Fruit fly (Drosophila melanogaster) whole organism, prepupa: ENCODE results near the gene CG32264.

Experiments
- Blimp-1 ChIP-seq: fragments of 200-800 bp; sonication (Bioruptor generic); optimal IDR thresholded peaks from 3 replicates; lab custom pipeline; 2017; ENCODE audit warnings: missing biosample characterization, missing genetic modification characterization, mild to moderate bottlenecking, moderate library complexity, missing genetic modification reagents
- CG10631 ChIP-seq: fragments of 200-800 bp; sonication (Bioruptor generic); optimal IDR thresholded peaks from 2 replicates; lab custom pipeline; 2016; ENCODE audit warnings: missing biosample characterization, missing genetic modification characterization
- CG11294 ChIP-seq: fragments of 200-800 bp; sonication (Bioruptor generic); IDR thresholded peaks from 2 replicates; pipeline ENCODE4 v1.3.6; 2022; ENCODE audit warnings: missing biosample characterization, missing genetic modification characterization
- CG11762 ChIP-seq: fragments of 200-800 bp; sonication (Bioruptor generic); optimal IDR thresholded peaks from 3 replicates; lab custom pipeline; 2016; ENCODE audit warnings: missing biosample characterization, missing genetic modification characterization; ENCODE audit not compliant: insufficient read depth
- CG15336 ChIP-seq: fragments of 200-800 bp; sonication (Bioruptor generic); IDR thresholded peaks from 2 replicates; pipeline ENCODE4 v1.3.6; 2022; ENCODE audit warnings: missing biosample characterization, missing genetic modification characterization
- CG1621 ChIP-seq: fragments of 200-800 bp; sonication (Bioruptor generic); optimal IDR thresholded peaks from 3 replicates; lab custom pipeline; 2018; ENCODE audit warnings: missing biosample characterization, mild to moderate bottlenecking, missing genetic modification characterization
- CG3032 ChIP-seq: fragments of 200-800 bp; optimal IDR thresholded peaks from 2 replicates; lab custom pipeline; 2019; ENCODE audit warnings: missing biosample characterization, mild to moderate bottlenecking, missing genetic modification characterization, moderate library complexity
- CG31627 ChIP-seq: fragments of 200-800 bp; sonication (Bioruptor generic); optimal IDR thresholded peaks from 3 replicates; lab custom pipeline; 2016; ENCODE audit warnings: missing biosample characterization, missing genetic modification characterization
- CG32006 ChIP-seq: fragments of 200-800 bp; sonication (Bioruptor generic); optimal IDR thresholded peaks from 3 replicates; lab custom pipeline; 2017; ENCODE audit warnings: missing biosample characterization, mild to moderate bottlenecking, missing genetic modification characterization
- CG3919 ChIP-seq: fragments of 200-800 bp; sonication (Bioruptor generic); optimal IDR thresholded peaks from 3 replicates; lab custom pipeline; 2016; ENCODE audit warnings: missing biosample characterization, missing genetic modification characterization
- CG4318 ChIP-seq: fragments of 200-800 bp; sonication (Bioruptor generic); optimal IDR thresholded peaks from 3 replicates; lab custom pipeline; 2017; ENCODE audit warnings: missing biosample characterization, mild to moderate bottlenecking, missing genetic modification characterization
- CG6163 ChIP-seq: fragments of 200-800 bp; sonication (Bioruptor generic); IDR thresholded peaks from 3 replicates; pipeline ENCODE4 v1.3.6; 2022; ENCODE audit warnings: missing biosample characterization, missing genetic modification characterization
- CG6854 ChIP-seq: fragments of 200-800 bp; sonication (Bioruptor generic); optimal IDR thresholded peaks from 2 replicates; lab custom pipeline; 2017; ENCODE audit warnings: missing biosample characterization, mild to moderate bottlenecking, missing genetic modification characterization
- CG7368 ChIP-seq: fragments of 200-800 bp; sonication (Bioruptor generic); optimal IDR thresholded peaks from 3 replicates; lab custom pipeline; 2016; ENCODE audit warnings: missing biosample characterization, missing genetic modification characterization
- CG8119 ChIP-seq: fragments of 200-800 bp; sonication (Bioruptor generic); IDR thresholded peaks from 3 replicates; pipeline ENCODE4 v1.3.6; 2022; ENCODE audit warnings: missing biosample characterization, missing genetic modification characterization
- CG9139 ChIP-seq: fragments of 200-800 bp; sonication (Bioruptor generic); optimal IDR thresholded peaks from 3 replicates; lab custom pipeline; 2017; ENCODE audit warnings: missing biosample characterization, mild to moderate bottlenecking, missing genetic modification characterization
- Eip75B ChIP-seq: fragments of 200-800 bp; sonication (Bioruptor generic); optimal IDR thresholded peaks from 3 replicates; lab custom pipeline; 2016; ENCODE audit warnings: missing biosample characterization, missing genetic modification characterization
- Eip78C ChIP-seq: fragments of 200-800 bp; sonication (Bioruptor generic); peaks from one replicate; lab custom pipeline; 2016; ENCODE audit warnings: missing biosample characterization, missing genetic modification characterization
- Ets21C ChIP-seq: fragments of 200-800 bp; sonication (Bioruptor generic); optimal IDR thresholded peaks from 3 replicates; lab custom pipeline; 2016; ENCODE audit warnings: missing biosample characterization, missing genetic modification characterization
- Gug ChIP-seq: fragments of 200-800 bp; sonication (Bioruptor generic); IDR thresholded peaks from 2 replicates; pipeline ENCODE4 v1.3.6; 2022; ENCODE audit warnings: missing biosample characterization, missing genetic modification characterization
- Hr38 ChIP-seq: sonication (Bioruptor generic); optimal IDR thresholded peaks from 2 replicates; lab custom pipeline; 2016; ENCODE audit warnings: missing biosample characterization, missing genetic modification characterization
- Hr39 ChIP-seq: fragments of 200-800 bp; sonication (Bioruptor generic); optimal IDR thresholded peaks from 2 replicates; lab custom pipeline; 2016; ENCODE audit warnings: missing biosample characterization, missing genetic modification characterization
- Met ChIP-seq: fragments of 200-800 bp; sonication (Bioruptor generic); optimal IDR thresholded peaks from 3 replicates; lab custom pipeline; 2016; ENCODE audit warnings: missing biosample characterization, missing genetic modification characterization
- OdsH ChIP-seq: fragments of 200-800 bp; sonication (Bioruptor generic); optimal IDR thresholded peaks from 3 replicates; lab custom pipeline; 2016; ENCODE audit warnings: missing biosample characterization, missing genetic modification characterization
- Smox ChIP-seq: fragments of 200-800 bp; sonication (Bioruptor generic); optimal IDR thresholded peaks from 3 replicates; lab custom pipeline; 2016; ENCODE audit warnings: missing biosample characterization, missing genetic modification characterization
- Sox102F ChIP-seq: fragments of 200-800 bp; sonication (Bioruptor generic); optimal IDR thresholded peaks from 2 replicates; lab custom pipeline; 2016; ENCODE audit warnings: missing biosample characterization, mild to moderate bottlenecking, missing genetic modification characterization
- achi ChIP-seq: fragments of 200-800 bp; sonication (Bioruptor generic); optimal IDR thresholded peaks from 3 replicates; lab custom pipeline; 2016; ENCODE audit warnings: missing biosample characterization, missing genetic modification characterization
- acj6 ChIP-seq: fragments of 200-800 bp; sonication (Bioruptor generic); optimal IDR thresholded peaks from 3 replicates; lab custom pipeline; 2016; ENCODE audit warnings: missing biosample characterization, missing genetic modification characterization
- dac ChIP-seq: fragments of 200-800 bp; sonication (Bioruptor generic); optimal IDR thresholded peaks from 2 replicates; lab custom pipeline; 2017; ENCODE audit warnings: missing biosample characterization, mild to moderate bottlenecking, missing genetic modification characterization
- eg ChIP-seq: fragments of 200-800 bp; sonication (Bioruptor generic); IDR thresholded peaks from 3 replicates; pipeline ENCODE4 v1.3.6; 2022; ENCODE audit warnings: missing biosample characterization, missing genetic modification characterization
- esn ChIP-seq: fragments of 200-800 bp; sonication (Bioruptor generic); optimal IDR thresholded peaks from 2 replicates; lab custom pipeline; 2016; ENCODE audit warnings: missing biosample characterization, mild to moderate bottlenecking, missing genetic modification characterization, moderate library complexity
- fd59A ChIP-seq: fragments of 200-800 bp; sonication (Bioruptor generic); optimal IDR thresholded peaks from 2 replicates; lab custom pipeline; 2017; ENCODE audit warnings: missing biosample characterization, mild to moderate bottlenecking, missing genetic modification characterization, missing genetic modification reagents
- fkh ChIP-seq: fragments of 200-800 bp; sonication (Bioruptor generic); optimal IDR thresholded peaks from 3 replicates; lab custom pipeline; 2017; ENCODE audit warnings: missing biosample characterization, mild to moderate bottlenecking, missing genetic modification characterization, moderate library complexity
- lz ChIP-seq: fragments of 200-800 bp; sonication (Bioruptor generic); optimal IDR thresholded peaks from 3 replicates; lab custom pipeline; 2016; ENCODE audit warnings: missing biosample characterization, missing genetic modification characterization
- net ChIP-seq: fragments of 200-800 bp; sonication (Bioruptor generic); optimal IDR thresholded peaks from 3 replicates; lab custom pipeline; 2016; ENCODE audit warnings: missing biosample characterization, missing genetic modification characterization
- pdm3 ChIP-seq: fragments of 200-800 bp; sonication (Bioruptor generic); optimal IDR thresholded peaks from 3 replicates; lab custom pipeline; 2016; ENCODE audit warnings: missing biosample characterization, missing genetic modification characterization
- spab ChIP-seq: fragments of 200-800 bp; sonication (Bioruptor generic); optimal IDR thresholded peaks from 2 replicates; lab custom pipeline; 2017; ENCODE audit warnings: missing biosample characterization, mild to moderate bottlenecking, missing genetic modification characterization, missing genetic modification reagents
- ss ChIP-seq, 2 experiments: fragments of 200-800 bp; sonication (Bioruptor generic); optimal IDR thresholded peaks; 2 replicates in 1 of 2; 3 replicates in 1 of 2; lab custom pipeline; 2017 to 2018; ENCODE audit warnings: mild to moderate bottlenecking in 2 of 2, missing biosample characterization in 2 of 2, missing genetic modification characterization in 2 of 2, moderate library complexity in 1 of 2
- svp ChIP-seq: fragments of 200-800 bp; sonication (Bioruptor generic); peaks from one replicate; lab custom pipeline; 2016; ENCODE audit warnings: missing biosample characterization, missing genetic modification characterization
- topi ChIP-seq: fragments of 200-800 bp; sonication (Bioruptor generic); optimal IDR thresholded peaks from 3 replicates; lab custom pipeline; 2016; ENCODE audit warnings: missing biosample characterization, missing genetic modification characterization

CG32264 gene

DNA sequence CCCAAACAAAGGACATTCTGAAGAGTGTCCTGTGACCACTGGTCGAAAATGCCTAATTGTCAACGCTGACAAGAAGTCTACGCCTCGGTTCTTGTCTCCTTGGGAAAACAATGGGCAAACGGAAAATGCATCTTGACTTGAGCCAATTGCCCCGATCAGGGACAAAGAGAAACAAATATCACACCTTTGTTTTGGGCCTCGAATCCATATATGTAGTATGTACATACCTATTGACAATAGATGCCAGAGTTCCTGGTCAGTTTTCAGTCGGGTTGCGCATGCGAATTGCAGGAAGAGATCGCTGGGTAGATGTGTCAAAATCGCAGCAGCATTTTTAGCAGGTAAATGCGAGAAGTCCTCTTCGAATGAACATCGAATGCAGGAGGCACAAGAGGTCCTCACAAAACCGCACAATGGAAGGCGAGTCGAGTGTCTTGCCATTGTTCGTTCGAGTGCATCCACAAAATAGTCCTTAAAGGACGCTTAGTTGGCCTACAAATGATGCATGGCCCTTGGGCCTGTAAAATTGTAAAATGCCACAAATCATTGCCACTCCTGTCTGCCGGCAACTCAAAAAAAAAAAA, 42.5 kb upstream of the CG32264 start:
- TF ChIP-seq net (GFP tag; lab: Kevin White, UChicago) (no peak), fd59A (no peak), Gug (GFP tag; lab: Robert Waterston, UW) (no peak), CG3032 (tag; lab: Kevin White, UChicago) (no peak), Eip78C (GFP tag; lab: Kevin White, UChicago) (no peak), Eip75B (no peak), lz (no peak), fkh (no peak), acj6 (GFP tag; lab: Kevin White, UChicago) (no peak), CG9139 (GFP tag; lab: Kevin White, UChicago) (no peak), Ets21C (GFP tag; lab: Kevin White, UChicago) (no peak), CG7368 (GFP tag; lab: Kevin White, UChicago) (no peak), topi (GFP tag; lab: Kevin White, UChicago) (no peak), Hr39 (no peak), CG11294 (GFP tag; lab: Robert Waterston, UW) (no peak), achi (no peak), Sox102F (GFP tag; lab: Kevin White, UChicago) (no peak), ss (GFP tag; optimal IDR thresholded peaks at IDR 0.05; lab: Kevin White, UChicago) (no peak), dac (GFP tag; lab: Kevin White, UChicago) (no peak), CG10631 (GFP tag; lab: Kevin White, UChicago) (no peak)

dm6 chr3L:3847810-3848326, 41.6 kb upstream of the CG32264 start:
- TF ChIP-seq spab (no peak), CG11294 (GFP tag; lab: Robert Waterston, UW) (no peak), CG31627 (GFP tag; lab: Kevin White, UChicago) (no peak), eg (GFP tag; lab: Robert Waterston, UW) (no peak), lz (no peak)
- TF ChIP-seq, all 60 proteins: peak for 0

DNA sequence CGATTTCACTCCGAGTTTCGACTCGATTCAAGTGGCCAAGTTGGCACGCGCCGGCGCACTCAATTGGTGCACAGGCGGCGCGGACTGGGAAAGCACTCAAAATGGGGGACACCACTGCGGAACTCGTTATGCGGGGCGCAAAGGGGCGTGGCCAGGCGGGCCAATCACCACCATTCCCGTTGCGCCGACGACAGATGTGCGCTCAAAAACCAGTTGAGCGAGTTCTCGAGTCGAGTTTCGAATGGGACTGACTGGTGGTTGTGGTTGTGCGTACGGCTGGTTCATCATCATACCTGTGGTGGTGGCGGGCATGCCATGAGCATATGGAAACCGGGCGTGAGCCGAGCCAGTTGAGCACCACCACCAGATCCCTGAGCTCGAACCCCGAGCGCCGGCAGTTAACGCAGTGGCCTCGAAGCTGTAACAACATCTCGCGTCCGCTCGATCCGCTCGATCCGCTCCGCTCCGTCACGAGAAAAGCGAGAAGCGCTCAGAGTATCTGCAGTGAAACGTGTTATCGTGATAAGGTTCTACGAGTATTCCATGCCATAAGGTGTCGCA, 39.6 kb upstream of the CG32264 start, which contains the start of gene Awh:
Gene Awh, plus strand, starts transcription at position 392 of the 561 bp plus-strand sequence.
- TF ChIP-seq net (GFP tag; lab: Kevin White, UChicago) = peak; percentile 30
- no peak for TF ChIP-seq Ets21C (GFP tag; lab: Kevin White, UChicago)
- TF ChIP-seq Eip78C (GFP tag; lab: Kevin White, UChicago) = peak; percentile 66
- TF ChIP-seq esn (GFP tag; lab: Kevin White, UChicago) = peak; percentile 10
- TF ChIP-seq CG32006 = no peak
- no peak for TF ChIP-seq acj6 (GFP tag; lab: Kevin White, UChicago)
- no peak for TF ChIP-seq OdsH (GFP tag; lab: Kevin White, UChicago)
- TF ChIP-seq CG9139 (GFP tag; lab: Kevin White, UChicago) = peak; percentile 13
- TF ChIP-seq CG8119 = no peak; the same call in 2 of the 3 replicates
- TF ChIP-seq ss (GFP tag; optimal IDR thresholded peaks at IDR 0.05; lab: Kevin White, UChicago) = peak in 1 of 2 experiments; percentile 61
- no peak for TF ChIP-seq CG4318 (GFP tag; lab: Kevin White, UChicago)
- TF ChIP-seq Hr38 = no peak
- TF ChIP-seq CG3919 (GFP tag; lab: Kevin White, UChicago) = peak; percentile 35
- TF ChIP-seq Smox (GFP tag; lab: Kevin White, UChicago) = no peak
- no peak for TF ChIP-seq achi
- TF ChIP-seq Met (GFP tag; lab: Kevin White, UChicago) = no peak
- no peak for TF ChIP-seq svp (GFP tag; lab: Kevin White, UChicago)
- peak; percentile 34 for TF ChIP-seq CG1621
- no peak for TF ChIP-seq CG11762 (GFP tag; lab: Kevin White, UChicago)
- TF ChIP-seq Blimp-1 (GFP tag; lab: Kevin White, UChicago) = no peak
- TF ChIP-seq CG7368 (GFP tag; lab: Kevin White, UChicago) = no peak
- TF ChIP-seq lz = no peak
- no peak for TF ChIP-seq pdm3 (GFP tag; lab: Kevin White, UChicago)
- 0 out of 3 replicates have a peak, but pooled peaks have one; percentile 45 for TF ChIP-seq eg (GFP tag; lab: Robert Waterston, UW)
- no peak for TF ChIP-seq CG31627 (GFP tag; lab: Kevin White, UChicago)
- no peak for TF ChIP-seq CG6854 (GFP tag; lab: Kevin White, UChicago)
- peak; percentile 29; the same call in 1 of the 3 replicates for TF ChIP-seq CG6163
- TF ChIP-seq CG15336 (GFP tag; lab: Robert Waterston, UW) = peak; percentile 35; the same call in 1 of the 2 replicates
